Worm (Caenorhabditis elegans) whole organism, mixed stage, embryonic: Measurements from ENCODE around the gene wbp-11.
A peak's percentile ranks its signal among the peaks of the same experiment; 100 is the strongest.

Experiments
- M03D4.4 ChIP-seq: sonication (generic microtip); optimal IDR thresholded peaks from 2 replicates; lab custom pipeline; 2017; ENCODE audit warnings: mild to moderate bottlenecking, missing genetic modification characterization, missing compliant biosample characterization
- bed-3 ChIP-seq: fragments of 200-800 bp; sonication (Bioruptor generic); optimal IDR thresholded peaks from 3 replicates; lab custom pipeline; 2018; ENCODE audit warnings: mild to moderate bottlenecking, missing genetic modification characterization, moderate library complexity, missing compliant biosample characterization
- blmp-1 ChIP-seq: fragments of 150-350 bp; optimal IDR thresholded peaks from 2 replicates; lab custom pipeline; 2014; ENCODE audit warnings: missing biosample characterization, missing genetic modification characterization
- ceh-39 ChIP-seq: fragments of 150-350 bp; optimal IDR thresholded peaks from 2 replicates; lab custom pipeline; 2014; ENCODE audit warnings: missing biosample characterization, missing genetic modification characterization
- ceh-43 ChIP-seq: fragments of 200-800 bp; sonication (Bioruptor generic); optimal IDR thresholded peaks from 2 replicates; lab custom pipeline; 2018; ENCODE audit warnings: mild to moderate bottlenecking, missing genetic modification characterization, moderate library complexity, missing compliant biosample characterization
- drap-1 ChIP-seq: fragments of 200-800 bp; sonication (Bioruptor generic); optimal IDR thresholded peaks from 3 replicates; lab custom pipeline; 2018; ENCODE audit warnings: mild to moderate bottlenecking, missing genetic modification characterization, missing compliant biosample characterization
- elt-1 ChIP-seq: sonication (generic microtip); optimal IDR thresholded peaks from 2 replicates; lab custom pipeline; 2017; ENCODE audit warnings: missing genetic modification characterization, mild to moderate bottlenecking, missing compliant biosample characterization, antibody characterized with exemption, moderate library complexity, borderline replicate concordance; ENCODE audit not compliant: insufficient read depth
- elt-3 ChIP-seq: fragments of 150-350 bp; optimal IDR thresholded peaks from 2 replicates; lab custom pipeline; 2014; ENCODE audit warnings: missing biosample characterization, missing genetic modification characterization
- flh-1 ChIP-seq: fragments of 200-800 bp; sonication (Bioruptor generic); optimal IDR thresholded peaks from 2 replicates; lab custom pipeline; 2018; ENCODE audit warnings: mild to moderate bottlenecking, missing genetic modification characterization, moderate library complexity, missing compliant biosample characterization
- ham-2 ChIP-seq: fragments of 200-800 bp; sonication (Bioruptor generic); optimal IDR thresholded peaks from 2 replicates; lab custom pipeline; 2018; ENCODE audit warnings: mild to moderate bottlenecking, missing genetic modification characterization, missing compliant biosample characterization
- hlh-1 ChIP-seq: fragments of 150-350 bp; optimal IDR thresholded peaks from 2 replicates; lab custom pipeline; 2014; ENCODE audit warnings: missing biosample characterization, missing genetic modification reagents, missing genetic modification characterization
- lin-13 ChIP-seq: fragments of 150-350 bp; optimal IDR thresholded peaks from 2 replicates; lab custom pipeline; 2014; ENCODE audit warnings: missing biosample characterization, missing genetic modification characterization
- lin-32 ChIP-seq: fragments of 200-800 bp; sonication (Bioruptor generic); optimal IDR thresholded peaks from 2 replicates; lab custom pipeline; 2018; ENCODE audit warnings: mild to moderate bottlenecking, missing genetic modification characterization, missing compliant biosample characterization
- lsy-2 ChIP-seq: fragments of 150-350 bp; optimal IDR thresholded peaks from 2 replicates; lab custom pipeline; 2014; ENCODE audit warnings: missing biosample characterization, missing genetic modification characterization
- mab-5 ChIP-seq: fragments of 150-350 bp; optimal IDR thresholded peaks from 2 replicates; lab custom pipeline; 2014; ENCODE audit warnings: missing biosample characterization, missing genetic modification characterization
- mls-2 ChIP-seq: sonication (generic microtip); optimal IDR thresholded peaks from 2 replicates; lab custom pipeline; 2016; ENCODE audit warnings: mild to moderate bottlenecking, missing genetic modification characterization, moderate library complexity, missing compliant biosample characterization
- nhr-12 ChIP-seq: fragments of 150-350 bp; optimal IDR thresholded peaks from 2 replicates; lab custom pipeline; 2014; ENCODE audit warnings: missing biosample characterization, missing genetic modification characterization
- nhr-2 ChIP-seq: fragments of 150-350 bp; optimal IDR thresholded peaks from 2 replicates; lab custom pipeline; 2014; ENCODE audit warnings: missing biosample characterization, missing genetic modification characterization
- nhr-237 ChIP-seq: fragments of 150-350 bp; optimal IDR thresholded peaks from 2 replicates; lab custom pipeline; 2014; ENCODE audit warnings: missing biosample characterization, missing genetic modification characterization
- nhr-28 ChIP-seq: fragments of 150-350 bp; optimal IDR thresholded peaks from 2 replicates; lab custom pipeline; 2014; ENCODE audit warnings: missing biosample characterization, missing genetic modification characterization
- nhr-76 ChIP-seq: sonication (generic microtip); optimal IDR thresholded peaks from 2 replicates; lab custom pipeline; 2017; ENCODE audit warnings: missing biosample characterization, missing genetic modification characterization
- pha-4 ChIP-seq: fragments of 150-350 bp; optimal IDR thresholded peaks from 2 replicates; lab custom pipeline; 2018; ENCODE audit warnings: missing biosample characterization, missing genetic modification reagents, missing genetic modification characterization
- sem-2 ChIP-seq: fragments of 200-800 bp; sonication (Bioruptor generic); optimal IDR thresholded peaks from 2 replicates; lab custom pipeline; 2018; ENCODE audit warnings: mild to moderate bottlenecking, missing genetic modification characterization, missing compliant biosample characterization
- snpc-4 ChIP-seq: fragments of 150-350 bp; optimal IDR thresholded peaks from 2 replicates; lab custom pipeline; 2014; ENCODE audit warnings: missing biosample characterization, missing genetic modification characterization
- sptf-1 ChIP-seq: sonication (generic microtip); optimal IDR thresholded peaks from 2 replicates; lab custom pipeline; 2017; ENCODE audit warnings: mild to moderate bottlenecking, missing genetic modification characterization, moderate library complexity, missing compliant biosample characterization
- tbx-8 ChIP-seq: fragments of 200-800 bp; sonication (Bioruptor generic); optimal IDR thresholded peaks from 2 replicates; lab custom pipeline; 2018; ENCODE audit warnings: mild to moderate bottlenecking, missing genetic modification characterization, moderate library complexity, missing compliant biosample characterization
- unc-39 ChIP-seq: fragments of 150-350 bp; optimal IDR thresholded peaks from 2 replicates; lab custom pipeline; 2014; ENCODE audit warnings: missing biosample characterization, missing genetic modification characterization
- unc-62 ChIP-seq: fragments of 150-350 bp; optimal IDR thresholded peaks from 2 replicates; lab custom pipeline; 2014; ENCODE audit warnings: missing biosample characterization, missing genetic modification reagents, missing genetic modification characterization
- zip-8 ChIP-seq: fragments of 150-350 bp; optimal IDR thresholded peaks from 2 replicates; lab custom pipeline; 2014; ENCODE audit warnings: missing biosample characterization, missing genetic modification characterization
- ztf-11 ChIP-seq: fragments of 150-350 bp; optimal IDR thresholded peaks from 2 replicates; lab custom pipeline; 2014; ENCODE audit warnings: missing biosample characterization, missing genetic modification characterization

wbp-11 gene

DNA sequence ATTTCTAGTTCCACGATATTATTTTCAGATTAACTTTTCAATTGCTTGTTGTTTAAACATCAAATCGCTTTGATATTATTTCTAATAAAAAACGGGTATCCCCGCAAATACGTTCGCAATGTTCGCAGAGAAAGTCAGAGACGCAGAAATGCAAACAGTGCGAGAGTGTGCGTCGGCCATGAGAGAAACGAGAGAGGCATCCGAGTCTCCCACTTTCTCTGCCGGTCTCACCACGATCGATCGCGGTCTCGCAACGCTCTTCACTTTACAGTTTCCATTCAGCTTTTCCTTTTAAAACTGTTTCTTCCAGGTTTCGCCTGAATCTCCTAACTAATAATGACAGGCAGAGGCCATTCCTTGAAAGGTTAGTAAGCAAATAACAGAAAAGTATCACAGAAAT, 1.6 kb downstream of the wbp-11 start, which contains the start of gene F33H1.4:
Gene F33H1.4 (plus strand): TSS at position 311 of the 400 bp plus-strand sequence.
- TF ChIP-seq zip-8 (no peak), ceh-43 (GFP tag; lab: Kevin White, UChicago) (no peak), tbx-8 (GFP tag; lab: Kevin White, UChicago) (no peak), hlh-1 (tag; lab: Kevin White, UChicago) (peak; percentile 39), M03D4.4 (tag; lab: Kevin White, UChicago) (no peak), blmp-1 (tag; lab: Kevin White, UChicago) (peak; percentile 75), lsy-2 (tag; lab: Kevin White, UChicago) (peak; percentile 91), ham-2 (no peak), ceh-39 (tag; lab: Kevin White, UChicago) (peak; percentile 30), nhr-12 (no peak), flh-1 (GFP tag; lab: Kevin White, UChicago) (no peak), lin-13 (peak; percentile 85), nhr-28 (tag; lab: Kevin White, UChicago) (no peak)

DNA sequence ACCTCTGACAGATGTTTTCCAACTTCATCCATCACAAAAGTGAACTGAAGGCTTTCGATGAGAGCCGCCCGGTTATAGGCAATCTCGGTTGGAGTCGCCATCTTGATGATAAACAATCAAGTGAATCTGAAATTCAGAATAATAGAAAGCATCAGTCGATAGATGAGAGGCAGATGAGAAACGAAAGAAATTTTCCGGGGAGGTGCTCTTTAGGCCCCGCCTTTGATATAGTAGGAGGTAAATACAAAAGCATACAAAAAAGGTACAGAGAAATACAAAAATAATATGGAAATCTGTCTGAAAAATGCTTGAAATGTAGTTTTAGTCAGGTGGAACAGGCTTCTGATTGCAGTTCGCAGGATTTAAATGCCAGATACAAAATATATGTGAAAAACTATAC, 9.9 kb downstream of the wbp-11 start, which contains the start of gene srd-1:
Gene srd-1 (minus strand): TSS at position 101 of the 400 bp plus-strand sequence.
- TF ChIP-seq ztf-11 (tag; lab: Kevin White, UChicago) (no peak), tbx-8 (GFP tag; lab: Kevin White, UChicago) (no peak), sptf-1 (no peak)

DNA sequence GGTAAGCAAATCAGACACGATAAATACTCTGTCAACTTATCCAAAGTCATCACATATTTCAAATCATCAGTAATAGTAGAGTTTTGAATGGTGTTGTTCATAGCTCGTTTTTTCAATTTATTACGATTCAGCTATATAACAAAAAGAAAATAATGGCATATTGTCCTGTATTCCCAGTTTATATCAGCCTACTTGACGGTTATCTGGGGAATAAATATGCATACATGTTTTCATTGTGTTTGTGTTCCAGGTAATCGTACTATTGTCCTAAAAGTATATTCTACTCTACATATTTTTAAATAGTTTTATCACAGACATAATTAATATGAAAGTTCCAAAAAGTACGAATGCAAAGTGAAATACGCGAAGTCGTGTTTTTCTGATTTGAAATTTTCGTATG, 15.1 kb downstream of the wbp-11 start, which contains the start of gene srd-2:
Gene srd-2 (minus strand): TSS at position 101 of the 400 bp plus-strand sequence.
- no peak for TF ChIP-seq snpc-4
- no peak for TF ChIP-seq mls-2 (tag; lab: Kevin White, UChicago)
- no peak for TF ChIP-seq nhr-237 (tag; lab: Kevin White, UChicago)
- TF ChIP-seq tbx-8 (GFP tag; lab: Kevin White, UChicago): no peak
- TF ChIP-seq unc-62: no peak
- TF ChIP-seq, all 35 proteins: peak for 0

DNA sequence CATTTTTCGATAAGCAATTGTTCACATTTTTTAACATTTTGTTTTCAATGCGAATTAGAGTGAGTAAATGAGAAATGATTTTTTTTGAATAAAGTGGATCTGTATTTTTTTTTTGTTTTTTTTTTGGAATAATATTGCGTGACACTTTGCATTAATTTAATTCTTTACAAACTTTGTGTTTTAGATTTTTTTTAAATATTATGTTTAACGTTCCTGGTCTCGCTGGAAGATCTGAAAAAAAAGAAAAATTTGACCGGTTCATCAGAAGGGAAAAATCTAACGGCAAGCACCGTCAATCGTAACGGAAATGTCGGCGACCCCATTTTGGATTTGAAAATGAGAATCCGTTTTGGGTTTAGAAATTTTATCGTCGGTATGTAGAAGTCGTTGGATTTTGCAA, 16.6 kb downstream of the wbp-11 start, which contains the start of gene cdc-25.4:
Gene cdc-25.4 (minus strand): TSS at position 101 of the 400 bp plus-strand sequence.
- TF ChIP-seq unc-39 (tag; lab: Kevin White, UChicago) (no peak), M03D4.4 (tag; lab: Kevin White, UChicago) (no peak), unc-62 (no peak), tbx-8 (GFP tag; lab: Kevin White, UChicago) (no peak), blmp-1 (tag; lab: Kevin White, UChicago) (no peak), ceh-43 (GFP tag; lab: Kevin White, UChicago) (no peak), ceh-39 (tag; lab: Kevin White, UChicago) (no peak), lsy-2 (tag; lab: Kevin White, UChicago) (no peak), drap-1 (GFP tag; lab: Kevin White, UChicago) (no peak), pha-4 (no peak), nhr-28 (tag; lab: Kevin White, UChicago) (no peak), bed-3 (no peak), zip-8 (no peak)

DNA sequence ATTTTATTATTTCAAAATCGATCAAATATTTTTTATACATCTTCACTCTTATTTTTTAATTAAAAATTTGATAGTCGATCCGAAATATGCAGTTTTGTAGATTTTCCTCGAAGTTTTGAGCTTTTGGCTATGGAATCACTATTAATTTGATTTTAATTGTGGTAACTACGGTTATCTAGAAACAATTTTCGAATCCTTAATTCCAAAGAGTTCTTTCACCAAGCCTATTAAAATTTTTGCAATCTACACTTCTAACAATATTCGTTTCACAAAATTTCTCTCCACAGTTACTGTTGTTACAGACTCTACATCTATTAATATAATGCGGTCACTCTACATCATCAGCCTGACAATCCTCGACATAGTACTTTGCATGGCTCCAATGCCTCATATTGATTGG, 19.5 kb downstream of the wbp-11 start, which contains the start of gene R05H5.7:
Gene R05H5.7 (plus strand): TSS at position 301 of the 400 bp plus-strand sequence.
- TF ChIP-seq drap-1 (GFP tag; lab: Kevin White, UChicago): no peak
- TF ChIP-seq sem-2: no peak
- TF ChIP-seq elt-3 (tag; lab: Kevin White, UChicago): no peak
- TF ChIP-seq nhr-76 (tag; lab: Kevin White, UChicago): no peak
- no peak for TF ChIP-seq mab-5 (tag; lab: Kevin White, UChicago)
- TF ChIP-seq lin-13: no peak
- no peak for TF ChIP-seq nhr-12
- no peak for TF ChIP-seq sptf-1
- TF ChIP-seq ztf-11 (tag; lab: Kevin White, UChicago): no peak
- no peak for TF ChIP-seq lsy-2 (tag; lab: Kevin White, UChicago)
- no peak for TF ChIP-seq flh-1 (GFP tag; lab: Kevin White, UChicago)
- TF ChIP-seq nhr-28 (tag; lab: Kevin White, UChicago): no peak
- TF ChIP-seq lin-32 (GFP tag; lab: Kevin White, UChicago): no peak

DNA sequence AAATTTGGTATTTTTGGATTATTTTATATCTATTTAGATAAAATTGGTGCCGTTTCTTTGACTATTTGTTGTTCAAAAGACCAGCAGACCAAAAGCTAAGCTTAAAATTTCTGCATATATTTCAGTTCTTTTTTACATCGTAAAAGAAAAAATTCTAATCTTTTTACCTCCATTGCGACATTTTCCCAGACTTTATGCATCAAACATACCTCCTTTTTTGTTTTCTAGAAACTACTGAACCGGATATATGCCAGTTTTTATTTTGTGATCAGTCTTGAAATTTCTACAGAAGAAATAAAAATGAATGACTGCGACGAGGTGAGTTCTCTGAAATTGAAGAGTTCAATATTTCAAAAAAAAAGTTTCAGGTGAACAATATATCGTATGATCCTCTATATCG, 21.9 kb downstream of the wbp-11 start, which contains the start of gene srb-6:
Gene srb-6 (plus strand): TSS at position 301 of the 400 bp plus-strand sequence.
- TF ChIP-seq zip-8: no peak
- TF ChIP-seq M03D4.4 (tag; lab: Kevin White, UChicago): no peak
- TF ChIP-seq hlh-1 (tag; lab: Kevin White, UChicago): no peak
- no peak for TF ChIP-seq nhr-2 (tag; lab: Kevin White, UChicago)
- TF ChIP-seq unc-62: no peak
- no peak for TF ChIP-seq sem-2
- no peak for TF ChIP-seq nhr-28 (tag; lab: Kevin White, UChicago)
- no peak for TF ChIP-seq blmp-1 (tag; lab: Kevin White, UChicago)
- no peak for TF ChIP-seq tbx-8 (GFP tag; lab: Kevin White, UChicago)
- no peak for TF ChIP-seq mls-2 (tag; lab: Kevin White, UChicago)
- TF ChIP-seq elt-1: no peak
- no peak for TF ChIP-seq elt-3 (tag; lab: Kevin White, UChicago)
- no peak for TF ChIP-seq flh-1 (GFP tag; lab: Kevin White, UChicago)
- TF ChIP-seq ceh-39 (tag; lab: Kevin White, UChicago): no peak
- no peak for TF ChIP-seq ceh-43 (GFP tag; lab: Kevin White, UChicago)
